Worm (Caenorhabditis elegans) whole organism, L2 larva: Measurements from ENCODE around the gene R10E4.1.

Experiments
- unc-39 ChIP-seq: fragments of 150-350 bp; optimal IDR thresholded peaks from 2 replicates; lab custom pipeline; 2014; ENCODE audit warnings: missing biosample characterization, missing genetic modification characterization
- unc-62 ChIP-seq: fragments of 150-350 bp; optimal IDR thresholded peaks from 2 replicates; lab custom pipeline; 2014; ENCODE audit warnings: missing biosample characterization, missing genetic modification reagents, missing genetic modification characterization

- no peak for TF ChIP-seq unc-39 (tag; lab: Kevin White, UChicago)
- no peak for TF ChIP-seq unc-62 (GFP tag; lab: Kevin White, UChicago)
These were observed 39.8 kb downstream of the R10E4.1 start for ce11 chrIII:4309303-4309702.
